Fruit fly (Drosophila melanogaster) S2 (cell line): ENCODE measurements around the gene CG34325.

ENCODE experiments used
- CG8478 ChIP-seq: fragments of >200 bp; optimal IDR thresholded peaks from 2 replicates; lab custom pipeline; 2018
- CTCF ChIP-seq, 2 experiments: fragments of >200 bp; optimal IDR thresholded peaks; 2 replicates each; lab custom pipeline; 2018

dm6 chrX:16737878-16738277, 16.7 kb upstream of the CG34325 start, which contains the start of gene TwdlZ:
- TF ChIP-seq CG8478 (no peak), CTCF (optimal IDR thresholded peaks at IDR 0.05; lab: Kevin White, UChicago) (no peak)
